Worm (Caenorhabditis elegans) whole organism, L4/young adult: ENCODE results near the gene ceh-92.

ENCODE experiments used
- dao-5 ChIP-seq: sonication (generic microtip); optimal IDR thresholded peaks from 2 replicates; lab custom pipeline; 2016; ENCODE audit warnings: missing genotype, missing genetic modification characterization, moderate library complexity, missing compliant biosample characterization
- him-1 ChIP-seq: sonication (generic microtip); optimal IDR thresholded peaks from 2 replicates; lab custom pipeline; 2016; ENCODE audit warnings: missing genotype, missing genetic modification reagents, missing genetic modification characterization, missing compliant biosample characterization

DNA sequence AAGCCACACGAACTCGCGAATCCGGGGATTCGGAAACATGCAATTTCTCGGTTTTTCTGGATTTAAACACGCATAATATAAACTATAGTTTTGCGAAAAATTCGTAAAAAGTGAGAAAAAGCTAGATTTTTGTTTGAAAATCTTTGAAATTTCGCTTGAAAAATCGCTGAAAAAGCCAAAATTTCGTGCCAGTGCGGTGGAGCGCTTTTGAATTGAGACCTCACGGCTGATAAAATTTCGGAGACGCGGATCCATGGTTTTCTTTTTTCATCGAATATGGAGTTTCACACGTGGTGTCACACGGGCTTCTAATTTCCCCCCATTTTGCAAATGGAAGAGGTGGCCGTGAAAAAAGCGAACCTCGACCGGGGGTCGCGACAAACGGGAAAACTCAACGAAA lies 8.9 kb downstream of the ceh-92 start:
- TF ChIP-seq dao-5 (tag; lab: Kevin White, UChicago) (no peak), him-1 (tag; lab: Kevin White, UChicago) (no peak)
